Fruit fly (Drosophila melanogaster): ENCODE measurements around the gene CG44098.

CG44098 gene

dm6 chr3R:4804828-4805707 lies 32.1 kb upstream of the CG44098 start (continued):
- TF ChIP-seq GATAe (GFP tag; conservative IDR thresholded peaks at IDR 0.05) (no peak), CG13287 (GFP tag; IDR thresholded peaks at IDR 0.05; ENCODE audit: partially characterized antibody) (0 out of 2 replicates have a peak, but pooled peaks have one; percentile 9), Asciz (GFP tag; optimal IDR thresholded peaks at IDR 0.05) (peak; percentile 44), CG3281 (GFP tag; optimal IDR thresholded peaks at IDR 0.05) (peak; percentile 51), Mrtf (GFP tag; IDR thresholded peaks at IDR 0.05) (peak; percentile 33; the same call in 1 of the 3 replicates), sisA (GFP tag; IDR thresholded peaks at IDR 0.05) (peak; percentile 35), Poxn (GFP tag; IDR thresholded peaks at IDR 0.05) (no peak), CG7963 (GFP tag; IDR thresholded peaks at IDR 0.05; ENCODE audit: partially characterized antibody) (no peak), ac (GFP tag; optimal IDR thresholded peaks at IDR 0.05) (no peak), Jarid2 (GFP tag; optimal IDR thresholded peaks at IDR 0.05) (peak; percentile 39), CG14014 (GFP tag; IDR thresholded peaks at IDR 0.05) (peak; percentile 55), Antp (GFP tag; optimal IDR thresholded peaks at IDR 0.05) (no peak), CG13123 (GFP tag; optimal IDR thresholded peaks at IDR 0.05) (no peak), CG6654 (GFP tag; optimal IDR thresholded peaks at IDR 0.05) (peak; percentile 25), zfh1 (GFP tag; IDR thresholded peaks at IDR 0.05) (peak; percentile 31; the same call in 1 of the 3 replicates), CG17328 (GFP tag; IDR thresholded peaks at IDR 0.05) (peak; percentile 42), tin (GFP tag; optimal IDR thresholded peaks at IDR 0.05) (no peak), stwl (tag; optimal IDR thresholded peaks at IDR 0.05) (peak; percentile 4), CG18476 (GFP tag; optimal IDR thresholded peaks at IDR 0.05) (no peak), croc (GFP tag; conservative IDR thresholded peaks at IDR 0.05) (no peak), Drgx (GFP tag; IDR thresholded peaks at IDR 0.05) (0 out of 2 replicates have a peak, but pooled peaks have one; percentile 21), dati (GFP tag; IDR thresholded peaks at IDR 0.05) (no peak), CG6765 (GFP tag; optimal IDR thresholded peaks at IDR 0.05) (peak; percentile 61), cad (GFP tag; optimal IDR thresholded peaks at IDR 0.05) (no peak), CG17361 (GFP tag; IDR thresholded peaks at IDR 0.05) (peak; percentile 82), CG11085 (GFP tag; IDR thresholded peaks at IDR 0.05) (peak; percentile 40; the same call in 1 of the 2 replicates), sim (GFP tag; IDR thresholded peaks at IDR 0.05) (no peak), MESR4 (GFP tag; optimal IDR thresholded peaks at IDR 0.05) (no peak), Ssrp (tag; optimal IDR thresholded peaks at IDR 0.05) (peak; percentile 82), CG4328 (GFP tag; optimal IDR thresholded peaks at IDR 0.05) (peak; percentile 37), CG8089 (GFP tag; optimal IDR thresholded peaks at IDR 0.05) (no peak), CG2875 (GFP tag; optimal IDR thresholded peaks at IDR 0.05) (peak; percentile 46), Mad (GFP tag; optimal IDR thresholded peaks at IDR 0.05) (no peak), Hsf (GFP tag; optimal IDR thresholded peaks at IDR 0.05) (no peak), E2f1 (GFP tag; IDR thresholded peaks at IDR 0.05) (peak; percentile 57), CG1529 (GFP tag; optimal IDR thresholded peaks at IDR 0.05) (no peak), Hand (GFP tag; optimal IDR thresholded peaks at IDR 0.05) (peak; percentile 38), CG13296 (GFP tag; optimal IDR thresholded peaks at IDR 0.05) (peak; percentile 63), CoRest (tag; optimal IDR thresholded peaks at IDR 0.05) (peak; percentile 84), CG11723 (GFP tag; optimal IDR thresholded peaks at IDR 0.05) (no peak), sqz (GFP tag; optimal IDR thresholded peaks at IDR 0.05) (peak; percentile 79), lola (GFP tag; optimal IDR thresholded peaks at IDR 0.05) (peak in 2 of 3 experiments; percentile 45 to 68), Side (GFP tag; optimal IDR thresholded peaks at IDR 0.05) (no peak), CG8765 (GFP tag; IDR thresholded peaks at IDR 0.05) (no peak), MBD-R2 (GFP tag; IDR thresholded peaks at IDR 0.05) (no peak), crol (GFP tag; IDR thresholded peaks at IDR 0.05) (peak; percentile 76), CG9876 (GFP tag; optimal IDR thresholded peaks at IDR 0.05) (no peak), scrt (GFP tag; optimal IDR thresholded peaks at IDR 0.05) (peak; percentile 43), hb (GFP tag; IDR thresholded peaks at IDR 0.05; ENCODE audit: partially characterized antibody) (no peak)
